Fruit fly (Drosophila melanogaster) whole organism, prepupa: Measurements from ENCODE around the gene jim.
A peak's percentile ranks its signal among the peaks of the same experiment; 100 is the strongest.

Experiments
- Blimp-1 ChIP-seq: fragments of 200-800 bp; sonication (Bioruptor generic); optimal IDR thresholded peaks from 3 replicates; lab custom pipeline; 2017; ENCODE audit warnings: missing biosample characterization, missing genetic modification characterization, mild to moderate bottlenecking, moderate library complexity, missing genetic modification reagents
- CG11294 ChIP-seq: fragments of 200-800 bp; sonication (Bioruptor generic); IDR thresholded peaks from 2 replicates; pipeline ENCODE4 v1.3.6; 2022; ENCODE audit warnings: missing biosample characterization, missing genetic modification characterization
- CG11762 ChIP-seq: fragments of 200-800 bp; sonication (Bioruptor generic); optimal IDR thresholded peaks from 3 replicates; lab custom pipeline; 2016; ENCODE audit warnings: missing biosample characterization, missing genetic modification characterization; ENCODE audit not compliant: insufficient read depth
- CG11902 ChIP-seq: fragments of 200-800 bp; sonication (Bioruptor generic); optimal IDR thresholded peaks from 3 replicates; lab custom pipeline; 2016; ENCODE audit warnings: missing biosample characterization, missing genetic modification characterization
- CG15336 ChIP-seq: fragments of 200-800 bp; sonication (Bioruptor generic); IDR thresholded peaks from 2 replicates; pipeline ENCODE4 v1.3.6; 2022; ENCODE audit warnings: missing biosample characterization, missing genetic modification characterization
- CG1621 ChIP-seq: fragments of 200-800 bp; sonication (Bioruptor generic); optimal IDR thresholded peaks from 3 replicates; lab custom pipeline; 2018; ENCODE audit warnings: missing biosample characterization, mild to moderate bottlenecking, missing genetic modification characterization
- CG16779 ChIP-seq: fragments of 200-800 bp; sonication (Bioruptor generic); optimal IDR thresholded peaks from 3 replicates; lab custom pipeline; 2017; ENCODE audit warnings: missing biosample characterization, mild to moderate bottlenecking, missing genetic modification characterization
- CG3032 ChIP-seq: fragments of 200-800 bp; optimal IDR thresholded peaks from 2 replicates; lab custom pipeline; 2019; ENCODE audit warnings: missing biosample characterization, mild to moderate bottlenecking, missing genetic modification characterization, moderate library complexity
- CG31627 ChIP-seq: fragments of 200-800 bp; sonication (Bioruptor generic); optimal IDR thresholded peaks from 3 replicates; lab custom pipeline; 2016; ENCODE audit warnings: missing biosample characterization, missing genetic modification characterization
- CG34406 ChIP-seq: fragments of 200-800 bp; sonication (Bioruptor generic); optimal IDR thresholded peaks from 3 replicates; lab custom pipeline; 2016; ENCODE audit warnings: missing biosample characterization, missing genetic modification characterization
- CG3919 ChIP-seq: fragments of 200-800 bp; sonication (Bioruptor generic); optimal IDR thresholded peaks from 3 replicates; lab custom pipeline; 2016; ENCODE audit warnings: missing biosample characterization, missing genetic modification characterization
- CG4318 ChIP-seq: fragments of 200-800 bp; sonication (Bioruptor generic); optimal IDR thresholded peaks from 3 replicates; lab custom pipeline; 2017; ENCODE audit warnings: missing biosample characterization, mild to moderate bottlenecking, missing genetic modification characterization
- CG6163 ChIP-seq: fragments of 200-800 bp; sonication (Bioruptor generic); IDR thresholded peaks from 3 replicates; pipeline ENCODE4 v1.3.6; 2022; ENCODE audit warnings: missing biosample characterization, missing genetic modification characterization
- CG6854 ChIP-seq: fragments of 200-800 bp; sonication (Bioruptor generic); optimal IDR thresholded peaks from 2 replicates; lab custom pipeline; 2017; ENCODE audit warnings: missing biosample characterization, mild to moderate bottlenecking, missing genetic modification characterization
- CG7368 ChIP-seq: fragments of 200-800 bp; sonication (Bioruptor generic); optimal IDR thresholded peaks from 3 replicates; lab custom pipeline; 2016; ENCODE audit warnings: missing biosample characterization, missing genetic modification characterization
- CG8119 ChIP-seq: fragments of 200-800 bp; sonication (Bioruptor generic); IDR thresholded peaks from 3 replicates; pipeline ENCODE4 v1.3.6; 2022; ENCODE audit warnings: missing biosample characterization, missing genetic modification characterization
- CG8632 ChIP-seq: fragments of 200-800 bp; sonication (Bioruptor generic); optimal IDR thresholded peaks from 3 replicates; lab custom pipeline; 2016; ENCODE audit warnings: missing biosample characterization, missing genetic modification characterization
- CG9139 ChIP-seq: fragments of 200-800 bp; sonication (Bioruptor generic); optimal IDR thresholded peaks from 3 replicates; lab custom pipeline; 2017; ENCODE audit warnings: missing biosample characterization, mild to moderate bottlenecking, missing genetic modification characterization
- Eip75B ChIP-seq: fragments of 200-800 bp; sonication (Bioruptor generic); optimal IDR thresholded peaks from 3 replicates; lab custom pipeline; 2016; ENCODE audit warnings: missing biosample characterization, missing genetic modification characterization
- Eip78C ChIP-seq: fragments of 200-800 bp; sonication (Bioruptor generic); peaks from one replicate; lab custom pipeline; 2016; ENCODE audit warnings: missing biosample characterization, missing genetic modification characterization
- Eip93F ChIP-seq: fragments of 200-800 bp; sonication (Bioruptor generic); optimal IDR thresholded peaks from 2 replicates; lab custom pipeline; 2016; ENCODE audit warnings: missing biosample characterization, mild to moderate bottlenecking, missing genetic modification characterization
- Ets96B ChIP-seq: fragments of 200-800 bp; optimal IDR thresholded peaks from 2 replicates; lab custom pipeline; 2019; ENCODE audit warnings: missing biosample characterization, mild to moderate bottlenecking, missing genetic modification characterization, moderate library complexity
- Hr39 ChIP-seq: fragments of 200-800 bp; sonication (Bioruptor generic); optimal IDR thresholded peaks from 2 replicates; lab custom pipeline; 2016; ENCODE audit warnings: missing biosample characterization, missing genetic modification characterization
- Lpt ChIP-seq: fragments of 200-800 bp; sonication (Bioruptor generic); optimal IDR thresholded peaks from 3 replicates; lab custom pipeline; 2016; ENCODE audit warnings: missing biosample characterization, missing genetic modification characterization
- Smox ChIP-seq: fragments of 200-800 bp; sonication (Bioruptor generic); optimal IDR thresholded peaks from 3 replicates; lab custom pipeline; 2016; ENCODE audit warnings: missing biosample characterization, missing genetic modification characterization
- Sox14 ChIP-seq: fragments of 200-800 bp; sonication (Bioruptor generic); optimal IDR thresholded peaks from 3 replicates; lab custom pipeline; 2016; ENCODE audit warnings: missing biosample characterization, missing genetic modification characterization
- Sox15 ChIP-seq: fragments of 200-800 bp; sonication (Bioruptor generic); optimal IDR thresholded peaks from 3 replicates; lab custom pipeline; 2016; ENCODE audit warnings: missing biosample characterization, missing genetic modification characterization
- achi ChIP-seq: fragments of 200-800 bp; sonication (Bioruptor generic); optimal IDR thresholded peaks from 3 replicates; lab custom pipeline; 2016; ENCODE audit warnings: missing biosample characterization, missing genetic modification characterization
- acj6 ChIP-seq: fragments of 200-800 bp; sonication (Bioruptor generic); optimal IDR thresholded peaks from 3 replicates; lab custom pipeline; 2016; ENCODE audit warnings: missing biosample characterization, missing genetic modification characterization
- cyc ChIP-seq: fragments of 200-800 bp; sonication (Bioruptor generic); optimal IDR thresholded peaks from 3 replicates; lab custom pipeline; 2016; ENCODE audit warnings: missing biosample characterization, missing genetic modification characterization
- dac ChIP-seq: fragments of 200-800 bp; sonication (Bioruptor generic); optimal IDR thresholded peaks from 2 replicates; lab custom pipeline; 2017; ENCODE audit warnings: missing biosample characterization, mild to moderate bottlenecking, missing genetic modification characterization
- dsx ChIP-seq: fragments of 200-800 bp; optimal IDR thresholded peaks from 3 replicates; lab custom pipeline; 2019; ENCODE audit warnings: missing biosample characterization, mild to moderate bottlenecking, missing genetic modification characterization, moderate library complexity; ENCODE audit not compliant: poor library complexity, severe bottlenecking
- eg ChIP-seq: fragments of 200-800 bp; sonication (Bioruptor generic); IDR thresholded peaks from 3 replicates; pipeline ENCODE4 v1.3.6; 2022; ENCODE audit warnings: missing biosample characterization, missing genetic modification characterization
- esn ChIP-seq: fragments of 200-800 bp; sonication (Bioruptor generic); optimal IDR thresholded peaks from 2 replicates; lab custom pipeline; 2016; ENCODE audit warnings: missing biosample characterization, mild to moderate bottlenecking, missing genetic modification characterization, moderate library complexity
- fd59A ChIP-seq: fragments of 200-800 bp; sonication (Bioruptor generic); optimal IDR thresholded peaks from 2 replicates; lab custom pipeline; 2017; ENCODE audit warnings: missing biosample characterization, mild to moderate bottlenecking, missing genetic modification characterization, missing genetic modification reagents
- fkh ChIP-seq: fragments of 200-800 bp; sonication (Bioruptor generic); optimal IDR thresholded peaks from 3 replicates; lab custom pipeline; 2017; ENCODE audit warnings: missing biosample characterization, mild to moderate bottlenecking, missing genetic modification characterization, moderate library complexity
- net ChIP-seq: fragments of 200-800 bp; sonication (Bioruptor generic); optimal IDR thresholded peaks from 3 replicates; lab custom pipeline; 2016; ENCODE audit warnings: missing biosample characterization, missing genetic modification characterization
- salr ChIP-seq, 2 experiments: fragments of 200-800 bp; sonication (Bioruptor generic); optimal IDR thresholded peaks; 3 replicates each; lab custom pipeline; 2016 to 2018; ENCODE audit warnings: missing biosample characterization in 2 of 2, missing genetic modification characterization in 2 of 2, mild to moderate bottlenecking in 1 of 2
- ss ChIP-seq, 2 experiments: fragments of 200-800 bp; sonication (Bioruptor generic); optimal IDR thresholded peaks; 2 replicates in 1 of 2; 3 replicates in 1 of 2; lab custom pipeline; 2017 to 2018; ENCODE audit warnings: mild to moderate bottlenecking in 2 of 2, missing biosample characterization in 2 of 2, missing genetic modification characterization in 2 of 2, moderate library complexity in 1 of 2
- svp ChIP-seq: fragments of 200-800 bp; sonication (Bioruptor generic); peaks from one replicate; lab custom pipeline; 2016; ENCODE audit warnings: missing biosample characterization, missing genetic modification characterization
- topi ChIP-seq: fragments of 200-800 bp; sonication (Bioruptor generic); optimal IDR thresholded peaks from 3 replicates; lab custom pipeline; 2016; ENCODE audit warnings: missing biosample characterization, missing genetic modification characterization
- vri ChIP-seq: fragments of 200-800 bp; sonication (Bioruptor generic); optimal IDR thresholded peaks from 3 replicates; lab custom pipeline; 2016; ENCODE audit warnings: missing biosample characterization, mild to moderate bottlenecking, missing genetic modification characterization

Gene jim

DNA sequence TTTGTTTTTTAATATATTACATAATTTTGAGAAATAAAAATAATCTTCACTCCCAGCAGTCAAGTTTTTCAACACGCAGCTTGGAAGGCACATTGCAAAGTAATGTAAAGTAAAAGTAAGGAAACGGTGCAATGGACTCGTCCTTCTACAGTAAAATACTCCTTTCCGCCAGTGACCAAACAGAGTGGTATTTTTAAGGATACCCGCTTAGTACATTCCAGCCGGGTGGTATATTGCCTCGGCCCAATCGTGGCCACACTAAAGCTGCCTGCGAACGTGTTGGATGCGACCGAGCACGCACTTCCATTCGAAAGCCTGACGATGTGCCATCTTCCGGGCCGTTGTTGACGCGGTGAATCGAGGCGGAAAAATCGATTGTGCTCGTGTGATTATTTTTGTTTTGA, 85.8 kb downstream of the jim start, which contains the start of gene SPoCk:
Gene SPoCk, plus strand, starts transcription at position 298 of the 404 bp plus-strand sequence.
- TF ChIP-seq CG11902 (no peak), Eip93F (GFP tag; lab: Kevin White, UChicago) (no peak), achi (GFP tag; lab: Kevin White, UChicago) (no peak), CG8632 (GFP tag; lab: Kevin White, UChicago) (no peak), CG31627 (GFP tag; lab: Kevin White, UChicago) (no peak), esn (no peak), dac (GFP tag; lab: Kevin White, UChicago) (no peak), CG1621 (peak; percentile 63), eg (GFP tag; lab: Robert Waterston, UW) (no peak), fkh (no peak), dsx (GFP tag; lab: Kevin White, UChicago) (peak; percentile 39), CG6163 (no peak), CG4318 (GFP tag; lab: Kevin White, UChicago) (no peak), Eip75B (GFP tag; lab: Kevin White, UChicago) (no peak), CG11294 (GFP tag; lab: Robert Waterston, UW) (no peak), CG7368 (GFP tag; lab: Kevin White, UChicago) (no peak), CG3919 (GFP tag; lab: Kevin White, UChicago) (peak; percentile 29), cyc (GFP tag; lab: Kevin White, UChicago) (no peak), CG8119 (no peak), Lpt (GFP tag; lab: Kevin White, UChicago) (no peak), Sox14 (no peak), fd59A (GFP tag; lab: Kevin White, UChicago) (no peak), CG6854 (GFP tag; lab: Kevin White, UChicago) (no peak), Ets96B (tag; lab: Kevin White, UChicago) (no peak), Hr39 (GFP tag; lab: Kevin White, UChicago) (no peak), svp (GFP tag; lab: Kevin White, UChicago) (peak; percentile 57), topi (GFP tag; lab: Kevin White, UChicago) (no peak), Smox (GFP tag; lab: Kevin White, UChicago) (no peak), CG34406 (no peak), ss (GFP tag; optimal IDR thresholded peaks at IDR 0.05; lab: Kevin White, UChicago) (peak; percentile 21 to 34), Sox15 (GFP tag; lab: Kevin White, UChicago) (no peak), Eip78C (GFP tag; lab: Kevin White, UChicago) (peak; percentile 69), vri (no peak), Blimp-1 (GFP tag; lab: Kevin White, UChicago) (no peak), CG3032 (tag; lab: Kevin White, UChicago) (peak; percentile 9), salr (GFP tag; optimal IDR thresholded peaks at IDR 0.05; lab: Kevin White, UChicago) (no peak), CG11762 (GFP tag; lab: Kevin White, UChicago) (no peak), CG9139 (GFP tag; lab: Kevin White, UChicago) (no peak), CG16779 (tag; lab: Kevin White, UChicago) (no peak), net (GFP tag; lab: Kevin White, UChicago) (no peak), CG15336 (no peak), acj6 (GFP tag; lab: Kevin White, UChicago) (no peak)
